Worm (Caenorhabditis elegans): Measurements from ENCODE around the gene ZK616.5.

The ZK616.5 gene

ce11 chrIV:5364135-5364609 lies 27.6 kb upstream of the ZK616.5 start, which contains the start of the genes hda-6 and F41H10.4:
TSS of gene hda-6 (minus strand) at chrIV:5364306.
TSS of gene F41H10.4 (plus strand) at chrIV:5364559.
- TF ChIP-seq flt-1 (GFP tag; IDR thresholded peaks at IDR 0.05): no peak
- TF ChIP-seq B0310.2 (tag; optimal IDR thresholded peaks at IDR 0.05): no peak
- no peak for TF ChIP-seq hmbx-1 (tag; optimal IDR thresholded peaks at IDR 0.05)
- TF ChIP-seq pes-1 (GFP tag; IDR thresholded peaks at IDR 0.05): no peak
- TF ChIP-seq tbx-37 (GFP tag; conservative IDR thresholded peaks at IDR 0.05): no peak
- no peak for TF ChIP-seq sea-1 (GFP tag; conservative IDR thresholded peaks at IDR 0.05)
- no peak for TF ChIP-seq tbx-11 (GFP tag; IDR thresholded peaks at IDR 0.05)
- TF ChIP-seq F13C5.2 (tag; optimal IDR thresholded peaks at IDR 0.05): no peak
- no peak for TF ChIP-seq ceh-13 (GFP tag; optimal IDR thresholded peaks at IDR 0.05)
- no peak for TF ChIP-seq tra-4 (tag; optimal IDR thresholded peaks at IDR 0.05)
- no peak for TF ChIP-seq hmg-4 (GFP tag; optimal IDR thresholded peaks at IDR 0.05)
- no peak for TF ChIP-seq ets-7 (tag; optimal IDR thresholded peaks at IDR 0.05)
- no peak for TF ChIP-seq ceh-36 (tag; optimal IDR thresholded peaks at IDR 0.05)
- no peak for TF ChIP-seq ama-1 (optimal IDR thresholded peaks at IDR 0.05)
- no peak for TF ChIP-seq hnd-1 (tag; optimal IDR thresholded peaks at IDR 0.05)
- no peak for TF ChIP-seq scrt-1 (GFP tag; IDR thresholded peaks at IDR 0.05)
- no peak for TF ChIP-seq aly-1 (tag; optimal IDR thresholded peaks at IDR 0.05)

ce11 chrIV:5366567-5366966 lies 25.2 kb upstream of the ZK616.5 start, which contains the start of gene sand-1:
TSS of gene sand-1 (plus strand) at chrIV:5366867.
- TF ChIP-seq ceh-36 (tag; optimal IDR thresholded peaks at IDR 0.05) (no peak), tra-4 (tag; optimal IDR thresholded peaks at IDR 0.05) (no peak), hmbx-1 (tag; optimal IDR thresholded peaks at IDR 0.05) (no peak), aly-1 (tag; optimal IDR thresholded peaks at IDR 0.05) (no peak), hmg-4 (GFP tag; optimal IDR thresholded peaks at IDR 0.05) (no peak), B0310.2 (tag; optimal IDR thresholded peaks at IDR 0.05) (no peak), scrt-1 (GFP tag; IDR thresholded peaks at IDR 0.05) (no peak), ets-7 (tag; optimal IDR thresholded peaks at IDR 0.05) (no peak), ama-1 (optimal IDR thresholded peaks at IDR 0.05) (no peak), flt-1 (GFP tag; IDR thresholded peaks at IDR 0.05) (no peak), hnd-1 (tag; optimal IDR thresholded peaks at IDR 0.05) (no peak), tbx-37 (GFP tag; conservative IDR thresholded peaks at IDR 0.05) (no peak), pes-1 (GFP tag; IDR thresholded peaks at IDR 0.05) (no peak)

ce11 chrIV:5367899-5368298 lies 23.8 kb upstream of the ZK616.5 start:
- TF ChIP-seq tra-4 (tag; optimal IDR thresholded peaks at IDR 0.05): no peak
- no peak for TF ChIP-seq hmbx-1 (tag; optimal IDR thresholded peaks at IDR 0.05)
- no peak for TF ChIP-seq pes-1 (GFP tag; IDR thresholded peaks at IDR 0.05)
- no peak for TF ChIP-seq F13C5.2 (tag; optimal IDR thresholded peaks at IDR 0.05)
- TF ChIP-seq tbx-37 (GFP tag; conservative IDR thresholded peaks at IDR 0.05): no peak
- TF ChIP-seq hnd-1 (tag; optimal IDR thresholded peaks at IDR 0.05): no peak
- TF ChIP-seq ets-7 (tag; optimal IDR thresholded peaks at IDR 0.05): no peak

ce11 chrIV:5368860-5369259 lies 22.9 kb upstream of the ZK616.5 start:
- TF ChIP-seq hnd-1 (tag; optimal IDR thresholded peaks at IDR 0.05) (no peak), aly-1 (tag; optimal IDR thresholded peaks at IDR 0.05) (peak; percentile 33)

ce11 chrIV:5369414-5369813 lies 22.3 kb upstream of the ZK616.5 start, which contains the start of gene F41H10.3:
TSS of gene F41H10.3 (plus strand) at chrIV:5369801.
- TF ChIP-seq ets-7 (tag; optimal IDR thresholded peaks at IDR 0.05): no peak
- no peak for TF ChIP-seq hnd-1 (tag; optimal IDR thresholded peaks at IDR 0.05)
- TF ChIP-seq ceh-36 (tag; optimal IDR thresholded peaks at IDR 0.05): no peak
- no peak for TF ChIP-seq hmg-4 (GFP tag; optimal IDR thresholded peaks at IDR 0.05)
- no peak for TF ChIP-seq tra-4 (tag; optimal IDR thresholded peaks at IDR 0.05)
- TF ChIP-seq aly-1 (tag; optimal IDR thresholded peaks at IDR 0.05): no peak
- TF ChIP-seq tbx-11 (GFP tag; IDR thresholded peaks at IDR 0.05): no peak
- no peak for TF ChIP-seq tbx-37 (GFP tag; conservative IDR thresholded peaks at IDR 0.05)
- no peak for TF ChIP-seq ceh-13 (GFP tag; optimal IDR thresholded peaks at IDR 0.05)
- no peak for TF ChIP-seq F13C5.2 (tag; optimal IDR thresholded peaks at IDR 0.05)
- no peak for TF ChIP-seq hmbx-1 (tag; optimal IDR thresholded peaks at IDR 0.05)
- no peak for TF ChIP-seq B0310.2 (tag; optimal IDR thresholded peaks at IDR 0.05)
- TF ChIP-seq scrt-1 (GFP tag; IDR thresholded peaks at IDR 0.05): no peak
- no peak for TF ChIP-seq ama-1 (optimal IDR thresholded peaks at IDR 0.05)
- no peak for TF ChIP-seq pes-1 (GFP tag; IDR thresholded peaks at IDR 0.05)
- TF ChIP-seq sea-1 (GFP tag; conservative IDR thresholded peaks at IDR 0.05): no peak

- TF ChIP-seq ceh-36 (tag; optimal IDR thresholded peaks at IDR 0.05): no peak
- TF ChIP-seq flt-1 (GFP tag; IDR thresholded peaks at IDR 0.05): peak; percentile 52; the same call in 1 of the 2 replicates
- TF ChIP-seq ceh-13 (GFP tag; optimal IDR thresholded peaks at IDR 0.05): peak; percentile 39
- TF ChIP-seq B0310.2 (tag; optimal IDR thresholded peaks at IDR 0.05): no peak
- TF ChIP-seq ets-7 (tag; optimal IDR thresholded peaks at IDR 0.05): peak; percentile 56
- TF ChIP-seq F13C5.2 (tag; optimal IDR thresholded peaks at IDR 0.05): peak; percentile 72
- TF ChIP-seq pes-1 (GFP tag; IDR thresholded peaks at IDR 0.05): peak; percentile 81
- TF ChIP-seq sea-1 (GFP tag; conservative IDR thresholded peaks at IDR 0.05): peak; percentile 53; the same call in 1 of the 2 replicates
- TF ChIP-seq tbx-11 (GFP tag; IDR thresholded peaks at IDR 0.05): 0 out of 2 replicates have a peak, but pooled peaks have one; percentile 45
- TF ChIP-seq hnd-1 (tag; optimal IDR thresholded peaks at IDR 0.05): peak; percentile 25
- TF ChIP-seq scrt-1 (GFP tag; IDR thresholded peaks at IDR 0.05): 0 out of 2 replicates have a peak, but pooled peaks have one; percentile 33
- TF ChIP-seq tbx-37 (GFP tag; conservative IDR thresholded peaks at IDR 0.05): 0 out of 2 replicates have a peak, but pooled peaks have one; percentile 32
- TF ChIP-seq aly-1 (tag; optimal IDR thresholded peaks at IDR 0.05): no peak
- peak; percentile 9 for TF ChIP-seq hmg-4 (GFP tag; optimal IDR thresholded peaks at IDR 0.05)
- peak; percentile 2 for TF ChIP-seq hmbx-1 (tag; optimal IDR thresholded peaks at IDR 0.05)
- TF ChIP-seq ama-1 (optimal IDR thresholded peaks at IDR 0.05): no peak
- no peak for TF ChIP-seq tra-4 (tag; optimal IDR thresholded peaks at IDR 0.05)
Measured at ce11 chrIV:5370914-5371313, 20.8 kb upstream of the ZK616.5 start.

ce11 chrIV:5374321-5374720 lies 17.4 kb upstream of the ZK616.5 start:
- no peak for TF ChIP-seq hmg-4 (GFP tag; optimal IDR thresholded peaks at IDR 0.05)
- TF ChIP-seq flt-1 (GFP tag; IDR thresholded peaks at IDR 0.05): no peak
- no peak for TF ChIP-seq hnd-1 (tag; optimal IDR thresholded peaks at IDR 0.05)
- no peak for TF ChIP-seq hmbx-1 (tag; optimal IDR thresholded peaks at IDR 0.05)
- TF ChIP-seq tra-4 (tag; optimal IDR thresholded peaks at IDR 0.05): no peak
- TF ChIP-seq pes-1 (GFP tag; IDR thresholded peaks at IDR 0.05): no peak
- TF ChIP-seq tbx-37 (GFP tag; conservative IDR thresholded peaks at IDR 0.05): no peak
- no peak for TF ChIP-seq scrt-1 (GFP tag; IDR thresholded peaks at IDR 0.05)
- TF ChIP-seq ets-7 (tag; optimal IDR thresholded peaks at IDR 0.05): no peak
- TF ChIP-seq sea-1 (GFP tag; conservative IDR thresholded peaks at IDR 0.05): no peak
- TF ChIP-seq B0310.2 (tag; optimal IDR thresholded peaks at IDR 0.05): no peak
- TF ChIP-seq aly-1 (tag; optimal IDR thresholded peaks at IDR 0.05): no peak
- TF ChIP-seq ceh-36 (tag; optimal IDR thresholded peaks at IDR 0.05): no peak
- TF ChIP-seq F13C5.2 (tag; optimal IDR thresholded peaks at IDR 0.05): no peak
- TF ChIP-seq ama-1 (optimal IDR thresholded peaks at IDR 0.05): no peak
- TF ChIP-seq tbx-11 (GFP tag; IDR thresholded peaks at IDR 0.05): no peak

All from whole organism, early embryonic.